Fruit fly (Drosophila melanogaster) whole organism, prepupa: ENCODE data around the gene CG42537.

Source experiments
- CG10631 ChIP-seq: fragments of 200-800 bp; sonication (Bioruptor generic); optimal IDR thresholded peaks from 2 replicates; lab custom pipeline; 2016; ENCODE audit warnings: missing biosample characterization, missing genetic modification characterization
- CG11294 ChIP-seq: fragments of 200-800 bp; sonication (Bioruptor generic); IDR thresholded peaks from 2 replicates; pipeline ENCODE4 v1.3.6; 2022; ENCODE audit warnings: missing biosample characterization, missing genetic modification characterization
- CG11762 ChIP-seq: fragments of 200-800 bp; sonication (Bioruptor generic); optimal IDR thresholded peaks from 3 replicates; lab custom pipeline; 2016; ENCODE audit warnings: missing biosample characterization, missing genetic modification characterization; ENCODE audit not compliant: insufficient read depth
- CG11902 ChIP-seq: fragments of 200-800 bp; sonication (Bioruptor generic); optimal IDR thresholded peaks from 3 replicates; lab custom pipeline; 2016; ENCODE audit warnings: missing biosample characterization, missing genetic modification characterization
- CG15336 ChIP-seq: fragments of 200-800 bp; sonication (Bioruptor generic); IDR thresholded peaks from 2 replicates; pipeline ENCODE4 v1.3.6; 2022; ENCODE audit warnings: missing biosample characterization, missing genetic modification characterization
- CG16779 ChIP-seq: fragments of 200-800 bp; sonication (Bioruptor generic); optimal IDR thresholded peaks from 3 replicates; lab custom pipeline; 2017; ENCODE audit warnings: missing biosample characterization, mild to moderate bottlenecking, missing genetic modification characterization
- CG32006 ChIP-seq: fragments of 200-800 bp; sonication (Bioruptor generic); optimal IDR thresholded peaks from 3 replicates; lab custom pipeline; 2017; ENCODE audit warnings: missing biosample characterization, mild to moderate bottlenecking, missing genetic modification characterization
- CG34406 ChIP-seq: fragments of 200-800 bp; sonication (Bioruptor generic); optimal IDR thresholded peaks from 3 replicates; lab custom pipeline; 2016; ENCODE audit warnings: missing biosample characterization, missing genetic modification characterization
- CG4318 ChIP-seq: fragments of 200-800 bp; sonication (Bioruptor generic); optimal IDR thresholded peaks from 3 replicates; lab custom pipeline; 2017; ENCODE audit warnings: missing biosample characterization, mild to moderate bottlenecking, missing genetic modification characterization
- CG6163 ChIP-seq: fragments of 200-800 bp; sonication (Bioruptor generic); IDR thresholded peaks from 3 replicates; pipeline ENCODE4 v1.3.6; 2022; ENCODE audit warnings: missing biosample characterization, missing genetic modification characterization
- CG6276 ChIP-seq: fragments of 200-800 bp; sonication (Bioruptor generic); optimal IDR thresholded peaks from 2 replicates; lab custom pipeline; 2017; ENCODE audit warnings: missing biosample characterization, mild to moderate bottlenecking, missing genetic modification characterization
- CG6792 ChIP-seq: fragments of 200-800 bp; sonication (Bioruptor generic); optimal IDR thresholded peaks from 3 replicates; lab custom pipeline; 2016; ENCODE audit warnings: missing biosample characterization, missing genetic modification characterization
- CG6854 ChIP-seq: fragments of 200-800 bp; sonication (Bioruptor generic); optimal IDR thresholded peaks from 2 replicates; lab custom pipeline; 2017; ENCODE audit warnings: missing biosample characterization, mild to moderate bottlenecking, missing genetic modification characterization
- CG7368 ChIP-seq: fragments of 200-800 bp; sonication (Bioruptor generic); optimal IDR thresholded peaks from 3 replicates; lab custom pipeline; 2016; ENCODE audit warnings: missing biosample characterization, missing genetic modification characterization
- CG8119 ChIP-seq: fragments of 200-800 bp; sonication (Bioruptor generic); IDR thresholded peaks from 3 replicates; pipeline ENCODE4 v1.3.6; 2022; ENCODE audit warnings: missing biosample characterization, missing genetic modification characterization
- CG8319 ChIP-seq: fragments of 200-800 bp; sonication (Bioruptor generic); optimal IDR thresholded peaks from 3 replicates; lab custom pipeline; 2016; ENCODE audit warnings: missing biosample characterization, missing genetic modification characterization
- CG8632 ChIP-seq: fragments of 200-800 bp; sonication (Bioruptor generic); optimal IDR thresholded peaks from 3 replicates; lab custom pipeline; 2016; ENCODE audit warnings: missing biosample characterization, missing genetic modification characterization
- CG9139 ChIP-seq: fragments of 200-800 bp; sonication (Bioruptor generic); optimal IDR thresholded peaks from 3 replicates; lab custom pipeline; 2017; ENCODE audit warnings: missing biosample characterization, mild to moderate bottlenecking, missing genetic modification characterization
- Eip75B ChIP-seq: fragments of 200-800 bp; sonication (Bioruptor generic); optimal IDR thresholded peaks from 3 replicates; lab custom pipeline; 2016; ENCODE audit warnings: missing biosample characterization, missing genetic modification characterization
- Eip78C ChIP-seq: fragments of 200-800 bp; sonication (Bioruptor generic); peaks from one replicate; lab custom pipeline; 2016; ENCODE audit warnings: missing biosample characterization, missing genetic modification characterization
- Eip93F ChIP-seq: fragments of 200-800 bp; sonication (Bioruptor generic); optimal IDR thresholded peaks from 2 replicates; lab custom pipeline; 2016; ENCODE audit warnings: missing biosample characterization, mild to moderate bottlenecking, missing genetic modification characterization
- Ets96B ChIP-seq: fragments of 200-800 bp; optimal IDR thresholded peaks from 2 replicates; lab custom pipeline; 2019; ENCODE audit warnings: missing biosample characterization, mild to moderate bottlenecking, missing genetic modification characterization, moderate library complexity
- Gug ChIP-seq: fragments of 200-800 bp; sonication (Bioruptor generic); IDR thresholded peaks from 2 replicates; pipeline ENCODE4 v1.3.6; 2022; ENCODE audit warnings: missing biosample characterization, missing genetic modification characterization
- Hr39 ChIP-seq: fragments of 200-800 bp; sonication (Bioruptor generic); optimal IDR thresholded peaks from 2 replicates; lab custom pipeline; 2016; ENCODE audit warnings: missing biosample characterization, missing genetic modification characterization
- Hr4 ChIP-seq: fragments of 200-800 bp; sonication (Bioruptor generic); optimal IDR thresholded peaks from 3 replicates; lab custom pipeline; 2016; ENCODE audit warnings: missing biosample characterization, missing genetic modification characterization
- Lpt ChIP-seq: fragments of 200-800 bp; sonication (Bioruptor generic); optimal IDR thresholded peaks from 3 replicates; lab custom pipeline; 2016; ENCODE audit warnings: missing biosample characterization, missing genetic modification characterization
- OdsH ChIP-seq: fragments of 200-800 bp; sonication (Bioruptor generic); optimal IDR thresholded peaks from 3 replicates; lab custom pipeline; 2016; ENCODE audit warnings: missing biosample characterization, missing genetic modification characterization
- Smox ChIP-seq: fragments of 200-800 bp; sonication (Bioruptor generic); optimal IDR thresholded peaks from 3 replicates; lab custom pipeline; 2016; ENCODE audit warnings: missing biosample characterization, missing genetic modification characterization
- Sox102F ChIP-seq: fragments of 200-800 bp; sonication (Bioruptor generic); optimal IDR thresholded peaks from 2 replicates; lab custom pipeline; 2016; ENCODE audit warnings: missing biosample characterization, mild to moderate bottlenecking, missing genetic modification characterization
- Sox14 ChIP-seq: fragments of 200-800 bp; sonication (Bioruptor generic); optimal IDR thresholded peaks from 3 replicates; lab custom pipeline; 2016; ENCODE audit warnings: missing biosample characterization, missing genetic modification characterization
- achi ChIP-seq: fragments of 200-800 bp; sonication (Bioruptor generic); optimal IDR thresholded peaks from 3 replicates; lab custom pipeline; 2016; ENCODE audit warnings: missing biosample characterization, missing genetic modification characterization
- acj6 ChIP-seq: fragments of 200-800 bp; sonication (Bioruptor generic); optimal IDR thresholded peaks from 3 replicates; lab custom pipeline; 2016; ENCODE audit warnings: missing biosample characterization, missing genetic modification characterization
- dsx ChIP-seq: fragments of 200-800 bp; optimal IDR thresholded peaks from 3 replicates; lab custom pipeline; 2019; ENCODE audit warnings: missing biosample characterization, mild to moderate bottlenecking, missing genetic modification characterization, moderate library complexity; ENCODE audit not compliant: poor library complexity, severe bottlenecking
- eg ChIP-seq: fragments of 200-800 bp; sonication (Bioruptor generic); IDR thresholded peaks from 3 replicates; pipeline ENCODE4 v1.3.6; 2022; ENCODE audit warnings: missing biosample characterization, missing genetic modification characterization
- esn ChIP-seq: fragments of 200-800 bp; sonication (Bioruptor generic); optimal IDR thresholded peaks from 2 replicates; lab custom pipeline; 2016; ENCODE audit warnings: missing biosample characterization, mild to moderate bottlenecking, missing genetic modification characterization, moderate library complexity
- fd59A ChIP-seq: fragments of 200-800 bp; sonication (Bioruptor generic); optimal IDR thresholded peaks from 2 replicates; lab custom pipeline; 2017; ENCODE audit warnings: missing biosample characterization, mild to moderate bottlenecking, missing genetic modification characterization, missing genetic modification reagents
- fd85E ChIP-seq: fragments of 200-800 bp; sonication (Bioruptor generic); optimal IDR thresholded peaks from 3 replicates; lab custom pipeline; 2016; ENCODE audit warnings: missing biosample characterization, missing genetic modification characterization
- fkh ChIP-seq: fragments of 200-800 bp; sonication (Bioruptor generic); optimal IDR thresholded peaks from 3 replicates; lab custom pipeline; 2017; ENCODE audit warnings: missing biosample characterization, mild to moderate bottlenecking, missing genetic modification characterization, moderate library complexity
- lz ChIP-seq: fragments of 200-800 bp; sonication (Bioruptor generic); optimal IDR thresholded peaks from 3 replicates; lab custom pipeline; 2016; ENCODE audit warnings: missing biosample characterization, missing genetic modification characterization
- net ChIP-seq: fragments of 200-800 bp; sonication (Bioruptor generic); optimal IDR thresholded peaks from 3 replicates; lab custom pipeline; 2016; ENCODE audit warnings: missing biosample characterization, missing genetic modification characterization
- pdm3 ChIP-seq: fragments of 200-800 bp; sonication (Bioruptor generic); optimal IDR thresholded peaks from 3 replicates; lab custom pipeline; 2016; ENCODE audit warnings: missing biosample characterization, missing genetic modification characterization
- salr ChIP-seq, 2 experiments: fragments of 200-800 bp; sonication (Bioruptor generic); optimal IDR thresholded peaks; 3 replicates each; lab custom pipeline; 2016 to 2018; ENCODE audit warnings: missing biosample characterization in 2 of 2, missing genetic modification characterization in 2 of 2, mild to moderate bottlenecking in 1 of 2
- spab ChIP-seq: fragments of 200-800 bp; sonication (Bioruptor generic); optimal IDR thresholded peaks from 2 replicates; lab custom pipeline; 2017; ENCODE audit warnings: missing biosample characterization, mild to moderate bottlenecking, missing genetic modification characterization, missing genetic modification reagents
- ss ChIP-seq, 2 experiments: fragments of 200-800 bp; sonication (Bioruptor generic); optimal IDR thresholded peaks; 2 replicates in 1 of 2; 3 replicates in 1 of 2; lab custom pipeline; 2017 to 2018; ENCODE audit warnings: mild to moderate bottlenecking in 2 of 2, missing biosample characterization in 2 of 2, missing genetic modification characterization in 2 of 2, moderate library complexity in 1 of 2
- svp ChIP-seq: fragments of 200-800 bp; sonication (Bioruptor generic); peaks from one replicate; lab custom pipeline; 2016; ENCODE audit warnings: missing biosample characterization, missing genetic modification characterization
- vri ChIP-seq: fragments of 200-800 bp; sonication (Bioruptor generic); optimal IDR thresholded peaks from 3 replicates; lab custom pipeline; 2016; ENCODE audit warnings: missing biosample characterization, mild to moderate bottlenecking, missing genetic modification characterization

The CG42537 gene

dm6 chr3R:6395572-6396295 is 18.1 kb downstream of the CG42537 start (continued):
- TF ChIP-seq Sox14 (GFP tag; lab: Kevin White, UChicago) = peak; percentile 86
- peak; percentile 91 for TF ChIP-seq svp (GFP tag; lab: Kevin White, UChicago)
- TF ChIP-seq fd85E = no peak
- peak; percentile 67 for TF ChIP-seq CG34406 (GFP tag; lab: Kevin White, UChicago)
- peak; percentile 76 for TF ChIP-seq lz
- no peak for TF ChIP-seq eg (GFP tag; lab: Robert Waterston, UW)
- peak; percentile 80 for TF ChIP-seq Sox102F (GFP tag; lab: Kevin White, UChicago)
- TF ChIP-seq achi (GFP tag; lab: Kevin White, UChicago) = peak; percentile 62
- peak; percentile 48 for TF ChIP-seq CG10631
- peak; percentile 54 for TF ChIP-seq Eip93F
- peak; percentile 10 for TF ChIP-seq CG8319 (GFP tag; lab: Kevin White, UChicago)
- TF ChIP-seq CG15336 = no peak
- TF ChIP-seq Gug = no peak
- TF ChIP-seq Hr39 = peak; percentile 78
- peak; percentile 94 for TF ChIP-seq Eip78C
- TF ChIP-seq, all 60 proteins: peak for 44

DNA sequence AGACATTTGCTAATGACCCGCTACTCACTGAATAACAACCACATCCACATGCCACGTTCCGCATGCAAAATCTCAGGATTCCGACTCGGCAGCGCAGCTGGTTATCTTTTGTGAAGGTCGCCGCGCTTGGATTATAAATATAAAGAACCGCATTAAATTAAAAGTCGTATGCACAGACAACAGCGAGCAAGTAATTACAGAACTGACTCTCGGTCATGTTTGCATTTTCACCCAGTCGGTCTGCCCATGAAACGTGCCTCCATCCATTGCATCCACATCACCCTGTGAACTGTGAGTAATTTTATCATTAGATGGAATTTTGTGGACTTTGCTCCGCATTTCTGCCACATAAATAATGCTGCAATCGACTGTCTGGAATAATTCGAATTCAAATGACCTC is 19.0 kb downstream of the CG42537 start:
- peak; percentile 91 for TF ChIP-seq svp (GFP tag; lab: Kevin White, UChicago)
- TF ChIP-seq acj6 (GFP tag; lab: Kevin White, UChicago) = no peak
- TF ChIP-seq Eip78C = peak; percentile 22

- TF ChIP-seq acj6 (GFP tag; lab: Kevin White, UChicago) (peak; percentile 37), net (peak; percentile 27), CG11902 (GFP tag; lab: Kevin White, UChicago) (peak; percentile 40), CG8632 (GFP tag; lab: Kevin White, UChicago) (peak; percentile 23), CG15336 (peak; percentile 48; the same call in 1 of the 2 replicates), Hr39 (peak; percentile 74), CG6276 (GFP tag; lab: Kevin White, UChicago) (peak; percentile 1), Sox14 (GFP tag; lab: Kevin White, UChicago) (peak; percentile 73), spab (GFP tag; lab: Kevin White, UChicago) (peak; percentile 1), Lpt (GFP tag; lab: Kevin White, UChicago) (no peak), eg (GFP tag; lab: Robert Waterston, UW) (no peak), CG9139 (GFP tag; lab: Kevin White, UChicago) (no peak), CG6854 (GFP tag; lab: Kevin White, UChicago) (no peak), CG11294 (GFP tag; lab: Robert Waterston, UW) (no peak), ss (GFP tag; optimal IDR thresholded peaks at IDR 0.05; lab: Kevin White, UChicago) (peak in 1 of 2 experiments; percentile 9), Eip93F (no peak), CG8119 (GFP tag; lab: Robert Waterston, UW) (0 out of 3 replicates have a peak, but pooled peaks have one; percentile 36), Ets96B (tag; lab: Kevin White, UChicago) (no peak), OdsH (GFP tag; lab: Kevin White, UChicago) (peak; percentile 21), CG32006 (GFP tag; lab: Kevin White, UChicago) (peak; percentile 40), salr (GFP tag; optimal IDR thresholded peaks at IDR 0.05; lab: Kevin White, UChicago) (no peak), CG6792 (peak; percentile 57), CG11762 (no peak), dsx (peak; percentile 42), Eip75B (peak; percentile 54), CG4318 (GFP tag; lab: Kevin White, UChicago) (no peak), Smox (GFP tag; lab: Kevin White, UChicago) (peak; percentile 58), CG7368 (peak; percentile 9), vri (GFP tag; lab: Kevin White, UChicago) (peak; percentile 48), fd59A (GFP tag; lab: Kevin White, UChicago) (peak; percentile 38), fkh (GFP tag; lab: Kevin White, UChicago) (peak; percentile 69), pdm3 (GFP tag; lab: Kevin White, UChicago) (peak; percentile 39), lz (peak; percentile 64), esn (peak; percentile 72), CG16779 (tag; lab: Kevin White, UChicago) (no peak), svp (GFP tag; lab: Kevin White, UChicago) (peak; percentile 83), Hr4 (GFP tag; lab: Kevin White, UChicago) (peak; percentile 2), CG6163 (0 out of 3 replicates have a peak, but pooled peaks have one; percentile 34)
Measured at dm6 chr3R:6397611-6398092, 20.1 kb downstream of the CG42537 start.
